Worm (Caenorhabditis elegans): ENCODE measurements around the gene R01H2.7.

Gene R01H2.7

DNA sequence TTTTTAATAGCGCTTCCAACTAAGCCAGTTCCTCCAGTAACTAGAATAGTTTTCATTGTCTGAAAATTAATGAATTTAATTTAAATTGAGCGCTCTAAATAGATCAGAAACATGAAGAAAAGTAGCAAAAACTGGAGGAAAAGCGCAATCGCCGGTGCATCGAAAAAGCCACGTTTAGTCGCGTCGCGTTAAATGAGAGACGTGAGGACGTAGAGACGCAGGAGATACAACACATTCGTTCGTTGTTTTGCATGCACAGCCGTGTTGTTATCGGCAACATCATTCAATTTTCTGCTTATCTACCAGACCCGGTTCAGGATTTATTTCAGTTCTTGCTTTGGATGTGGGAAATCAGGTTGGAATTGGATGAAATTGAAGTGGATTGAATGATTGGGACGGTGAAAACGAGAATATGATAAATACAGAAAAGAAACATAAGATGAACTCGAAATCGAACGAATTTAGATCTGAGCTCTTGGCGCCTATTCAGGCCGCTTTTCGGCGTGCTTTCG is 21.9 kb upstream of the R01H2.7 start, which contains the start of gene ger-1:
Gene ger-1 (minus strand): TSS at position 93 of the 512 bp plus-strand sequence.
- TF ChIP-seq lin-13 (GFP tag; optimal IDR thresholded peaks at IDR 0.05) (no peak), aha-1 (tag) (peak; percentile 39), mxl-3 (GFP tag; optimal IDR thresholded peaks at IDR 0.05) (no peak), mes-2 (tag; optimal IDR thresholded peaks at IDR 0.05; ENCODE audit: poor library complexity, severe bottlenecking) (peak; percentile 56)

DNA sequence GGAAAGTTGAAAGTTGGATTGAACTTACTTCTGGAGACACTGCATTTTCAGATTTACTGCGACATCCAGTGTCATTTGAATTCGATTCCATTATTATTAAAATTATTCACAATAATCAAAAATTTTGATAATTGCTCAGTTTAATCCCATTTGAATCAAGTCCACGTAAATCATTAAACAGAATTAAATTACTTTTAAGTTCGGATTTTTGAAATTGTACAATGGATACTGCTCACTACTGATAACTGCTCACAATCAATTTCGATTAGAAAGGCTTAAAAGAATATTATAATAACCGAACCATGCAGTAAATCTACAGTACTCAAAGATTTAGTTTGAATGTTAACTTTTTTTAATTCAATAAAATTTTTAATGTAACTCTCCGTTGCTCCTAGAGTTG is 18.6 kb upstream of the R01H2.7 start, which contains the start of gene R01H2.4:
Gene R01H2.4 (minus strand): TSS at position 101 of the 400 bp plus-strand sequence.
- TF ChIP-seq nhr-77 (tag; optimal IDR thresholded peaks at IDR 0.05), result no peak
- TF ChIP-seq arid-1 (GFP tag; conservative IDR thresholded peaks at IDR 0.05), result no peak
- no peak for TF ChIP-seq lsy-2 (tag; optimal IDR thresholded peaks at IDR 0.05)
- no peak for TF ChIP-seq ceh-32 (tag; optimal IDR thresholded peaks at IDR 0.05; ENCODE audit: poor library complexity)
- no peak for TF ChIP-seq mep-1 (tag; optimal IDR thresholded peaks at IDR 0.05)
- TF ChIP-seq daf-12 (tag; optimal IDR thresholded peaks at IDR 0.05), result no peak
- no peak for TF ChIP-seq nhr-42 (GFP tag; IDR thresholded peaks at IDR 0.05)
- TF ChIP-seq hlh-11 (tag; optimal IDR thresholded peaks at IDR 0.05), result no peak
- TF ChIP-seq snpc-4 (tag; optimal IDR thresholded peaks at IDR 0.05), result no peak
- TF ChIP-seq nhr-41 (GFP tag; IDR thresholded peaks at IDR 0.05), result no peak

ce11 chrIII:7063061-7063460 is 17.5 kb upstream of the R01H2.7 start:
- TF ChIP-seq aha-1 (tag) (peak; percentile 93), lin-13 (GFP tag; optimal IDR thresholded peaks at IDR 0.05) (no peak), zip-11 (GFP tag; IDR thresholded peaks at IDR 0.05) (no peak)

ce11 chrIII:7062580-7062979 is 17.0 kb upstream of the R01H2.7 start, which contains the start of gene R01H2.1:
TSS of gene R01H2.1 (plus strand) at chrIII:7062880.
- no peak for TF ChIP-seq tag-97 (GFP tag; IDR thresholded peaks at IDR 0.05)
- TF ChIP-seq Y75B8A.6 (GFP tag; IDR thresholded peaks at IDR 0.05), result no peak
- TF ChIP-seq T20F7.1 (GFP tag; optimal IDR thresholded peaks at IDR 0.05), result no peak
- TF ChIP-seq mdt-29 (GFP tag; IDR thresholded peaks at IDR 0.05), result no peak
- no peak for TF ChIP-seq madf-5 (GFP tag; IDR thresholded peaks at IDR 0.05)
- no peak for TF ChIP-seq ztf-7 (tag; optimal IDR thresholded peaks at IDR 0.05)
- no peak for TF ChIP-seq tra-1 (GFP tag; IDR thresholded peaks at IDR 0.05)
- TF ChIP-seq nhr-11 (tag; optimal IDR thresholded peaks at IDR 0.05), result no peak
- TF ChIP-seq rbr-2 (tag; optimal IDR thresholded peaks at IDR 0.05), result no peak

DNA sequence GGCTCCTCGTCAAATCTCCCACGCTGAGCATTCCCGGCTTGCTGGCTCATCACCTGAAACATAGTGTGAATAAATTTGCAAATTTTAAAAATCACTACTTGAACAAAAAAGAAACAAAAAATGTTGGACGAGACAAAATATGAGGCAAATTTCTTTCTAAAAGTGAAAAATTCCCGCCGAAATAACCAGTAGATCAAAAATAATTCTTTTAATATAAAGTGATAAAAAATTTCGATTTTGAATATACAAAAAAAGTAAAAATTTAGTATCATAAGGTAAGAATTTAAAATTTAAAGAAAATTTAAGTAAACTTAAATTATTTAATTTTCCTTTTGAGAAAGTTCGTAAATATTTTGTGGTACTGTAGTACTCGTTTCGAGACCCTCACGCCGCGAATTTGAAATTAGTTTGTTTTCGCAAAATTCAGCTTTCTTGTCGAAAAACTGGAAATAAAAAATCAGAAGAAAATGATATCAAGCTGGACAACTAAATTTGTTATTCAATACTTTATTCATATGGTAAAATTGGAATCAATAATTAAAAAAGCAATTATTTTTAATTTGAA is 15.1 kb upstream of the R01H2.7 start, which contains the start of gene egg-2:
Gene egg-2 (minus strand): TSS at position 53 of the 565 bp plus-strand sequence.
- no peak for TF ChIP-seq ceh-28 (tag; optimal IDR thresholded peaks at IDR 0.05)
- no peak for TF ChIP-seq nhr-41 (GFP tag; IDR thresholded peaks at IDR 0.05)
- no peak for TF ChIP-seq tra-1 (GFP tag; IDR thresholded peaks at IDR 0.05)
- no peak for TF ChIP-seq F49E8.2 (tag; optimal IDR thresholded peaks at IDR 0.05; ENCODE audit: borderline replicate concordance)
- no peak for TF ChIP-seq pha-4 (GFP tag; IDR thresholded peaks at IDR 0.05)
- no peak for TF ChIP-seq pha-4 (tag; optimal IDR thresholded peaks at IDR 0.05)
- TF ChIP-seq Y48G9A.11 (GFP tag; IDR thresholded peaks at IDR 0.05), result no peak
- TF ChIP-seq nhr-28 (tag; optimal IDR thresholded peaks at IDR 0.05), result no peak
- TF ChIP-seq ceh-62 (tag; optimal IDR thresholded peaks at IDR 0.05), result no peak
- no peak for TF ChIP-seq ZK337.2 (GFP tag; IDR thresholded peaks at IDR 0.05)
- no peak for TF ChIP-seq daf-16 (GFP tag; optimal IDR thresholded peaks at IDR 0.05)
- no peak for TF ChIP-seq daf-16 (tag; optimal IDR thresholded peaks at IDR 0.05)
- no peak for TF ChIP-seq F10B5.3 (tag; optimal IDR thresholded peaks at IDR 0.05)
- TF ChIP-seq ceh-44 (GFP tag; IDR thresholded peaks at IDR 0.05), result no peak
- TF ChIP-seq dpl-1 (GFP tag; optimal IDR thresholded peaks at IDR 0.05), result no peak
- no peak for TF ChIP-seq dve-1 (tag; optimal IDR thresholded peaks at IDR 0.05; ENCODE audit: insufficient read depth)
- TF ChIP-seq mes-2 (tag; optimal IDR thresholded peaks at IDR 0.05; ENCODE audit: poor library complexity, severe bottlenecking), result no peak
- no peak for TF ChIP-seq ceh-82 (tag; optimal IDR thresholded peaks at IDR 0.05)
- TF ChIP-seq hif-1 (tag; optimal IDR thresholded peaks at IDR 0.05), result no peak
- no peak for TF ChIP-seq nhr-237 (tag; optimal IDR thresholded peaks at IDR 0.05)
